Fruit fly (Drosophila melanogaster) whole organism, embryonic: ENCODE measurements around the gene CG34056.
A peak's percentile ranks its signal among the peaks of the same experiment; 100 is the strongest.

ENCODE experiments used
- ATbp ChIP-seq: fragments of 200-800 bp; sonication (Bioruptor generic); optimal IDR thresholded peaks from 2 replicates; lab custom pipeline; 2017; ENCODE audit warnings: missing biosample characterization, mild to moderate bottlenecking, missing genetic modification characterization, missing genetic modification reagents
- CG10979 ChIP-seq: fragments of 200-800 bp; sonication (Bioruptor generic); optimal IDR thresholded peaks from 2 replicates; lab custom pipeline; 2018; ENCODE audit warnings: missing biosample characterization, mild to moderate bottlenecking, missing genetic modification characterization, moderate library complexity
- CG11504 ChIP-seq: fragments of 200-800 bp; sonication (Bioruptor generic); optimal IDR thresholded peaks from 3 replicates; lab custom pipeline; 2019; ENCODE audit warnings: missing biosample characterization, mild to moderate bottlenecking, missing genetic modification characterization, moderate library complexity
- CG11695 ChIP-seq: fragments of 200-800 bp; sonication (Bioruptor generic); IDR thresholded peaks from 3 replicates; pipeline ENCODE4 v1.3.6; 2022; ENCODE audit warnings: missing biosample characterization, missing genetic modification characterization
- CG12391 ChIP-seq: fragments of 200-800 bp; sonication (Bioruptor generic); optimal IDR thresholded peaks from 3 replicates; lab custom pipeline; 2018; ENCODE audit warnings: missing biosample characterization, mild to moderate bottlenecking, missing genetic modification characterization, moderate library complexity
- CG12942 ChIP-seq: fragments of 200-800 bp; sonication (Bioruptor generic); optimal IDR thresholded peaks from 3 replicates; lab custom pipeline; 2016; ENCODE audit warnings: missing biosample characterization, missing genetic modification characterization
- CG13287 ChIP-seq: fragments of 200-800 bp; sonication (Bioruptor generic); IDR thresholded peaks from 2 replicates; pipeline ENCODE4 v1.3.6; 2022; ENCODE audit warnings: missing biosample characterization, missing genetic modification characterization; ENCODE audit not compliant: partially characterized antibody
- CG13775 ChIP-seq: fragments of 200-800 bp; sonication (Bioruptor generic); optimal IDR thresholded peaks from 3 replicates; lab custom pipeline; 2017; ENCODE audit warnings: missing biosample characterization, mild to moderate bottlenecking, missing genetic modification characterization
- CG13894 ChIP-seq: fragments of 200-800 bp; sonication (Bioruptor generic); optimal IDR thresholded peaks from 3 replicates; lab custom pipeline; 2018; ENCODE audit warnings: missing biosample characterization, mild to moderate bottlenecking, missing genetic modification characterization, moderate library complexity
- CG15073 ChIP-seq: fragments of 200-800 bp; sonication (Bioruptor generic); optimal IDR thresholded peaks from 2 replicates; lab custom pipeline; 2016; ENCODE audit warnings: missing biosample characterization, missing genetic modification characterization
- CG15696 ChIP-seq: fragments of 200-800 bp; sonication (Bioruptor generic); optimal IDR thresholded peaks from 2 replicates; lab custom pipeline; 2019; ENCODE audit warnings: missing biosample characterization, mild to moderate bottlenecking, missing genetic modification characterization, moderate library complexity
- CG16813 ChIP-seq: fragments of 200-800 bp; sonication (Bioruptor generic); IDR thresholded peaks from 3 replicates; pipeline ENCODE4 v1.3.6; 2022; ENCODE audit warnings: missing biosample characterization, missing genetic modification characterization; ENCODE audit not compliant: partially characterized antibody
- CG17385 ChIP-seq: fragments of 200-800 bp; sonication (Bioruptor generic); optimal IDR thresholded peaks from 3 replicates; lab custom pipeline; 2018; ENCODE audit warnings: missing biosample characterization, mild to moderate bottlenecking, missing genetic modification characterization
- CG1792 ChIP-seq: fragments of 200-800 bp; sonication (Bioruptor generic); optimal IDR thresholded peaks from 2 replicates; lab custom pipeline; 2016; ENCODE audit warnings: missing biosample characterization, missing genetic modification characterization
- CG2678 ChIP-seq: fragments of 200-800 bp; sonication (Bioruptor generic); optimal IDR thresholded peaks from 3 replicates; lab custom pipeline; 2019; ENCODE audit warnings: missing biosample characterization, mild to moderate bottlenecking, missing genetic modification characterization, moderate library complexity
- CG32767 ChIP-seq: fragments of 200-800 bp; sonication (Bioruptor generic); IDR thresholded peaks from 2 replicates; pipeline ENCODE4 v1.3.6; 2022; ENCODE audit warnings: missing biosample characterization, missing genetic modification characterization
- CG3407 ChIP-seq: fragments of 200-800 bp; sonication (Bioruptor generic); optimal IDR thresholded peaks from 2 replicates; lab custom pipeline; 2018; ENCODE audit warnings: missing biosample characterization, mild to moderate bottlenecking, missing genetic modification characterization
- CG4404 ChIP-seq: fragments of 200-800 bp; sonication (Bioruptor generic); IDR thresholded peaks from 2 replicates; pipeline ENCODE4 v1.3.6; 2022; ENCODE audit warnings: missing biosample characterization, missing genetic modification characterization
- CG5245 ChIP-seq: fragments of 200-800 bp; sonication (Bioruptor generic); optimal IDR thresholded peaks from 3 replicates; lab custom pipeline; 2016; ENCODE audit warnings: missing biosample characterization, missing genetic modification characterization
- CG7786 ChIP-seq: fragments of 200-800 bp; sonication (Bioruptor generic); optimal IDR thresholded peaks from 2 replicates; lab custom pipeline; 2016; ENCODE audit warnings: missing biosample characterization, missing genetic modification characterization
- CG7963 ChIP-seq: fragments of 200-800 bp; sonication (Bioruptor generic); IDR thresholded peaks from 3 replicates; pipeline ENCODE4 v1.3.6; 2022; ENCODE audit warnings: missing biosample characterization, missing genetic modification characterization; ENCODE audit not compliant: partially characterized antibody
- CG8359 ChIP-seq: fragments of 200-800 bp; sonication (Bioruptor generic); optimal IDR thresholded peaks from 2 replicates; lab custom pipeline; 2017; ENCODE audit warnings: missing biosample characterization, mild to moderate bottlenecking, missing genetic modification characterization, borderline replicate concordance
- Deaf1 ChIP-seq: fragments of 200-800 bp; optimal IDR thresholded peaks from 3 replicates; lab custom pipeline; 2019; ENCODE audit warnings: missing biosample characterization, mild to moderate bottlenecking, missing genetic modification characterization, moderate library complexity
- Dip2 ChIP-seq: fragments of 200-800 bp; sonication (Bioruptor generic); IDR thresholded peaks from 2 replicates; pipeline ENCODE4 v1.3.6; 2022; ENCODE audit warnings: missing biosample characterization, missing genetic modification characterization
- Doc2 ChIP-seq: fragments of 200-800 bp; sonication (Bioruptor generic); IDR thresholded peaks from 2 replicates; pipeline ENCODE4 v1.3.6; 2022; ENCODE audit warnings: missing biosample characterization, missing genetic modification characterization
- H15 ChIP-seq: fragments of 200-800 bp; sonication (Bioruptor generic); IDR thresholded peaks from 3 replicates; pipeline ENCODE4 v1.3.6; 2022; ENCODE audit warnings: missing biosample characterization, missing genetic modification characterization
- Kr ChIP-seq: fragments of 200-800 bp; sonication (Bioruptor generic); optimal IDR thresholded peaks from 2 replicates; lab custom pipeline; 2017; ENCODE audit warnings: missing biosample characterization, mild to moderate bottlenecking, missing genetic modification characterization
- Oli ChIP-seq: fragments of 200-800 bp; sonication (Bioruptor generic); optimal IDR thresholded peaks from 2 replicates; lab custom pipeline; 2018; ENCODE audit warnings: missing biosample characterization, mild to moderate bottlenecking, missing genetic modification characterization, moderate library complexity
- Ptx1 ChIP-seq: fragments of 200-800 bp; sonication (Bioruptor generic); IDR thresholded peaks from 2 replicates; pipeline ENCODE4 v1.3.6; 2022; ENCODE audit warnings: missing biosample characterization, missing genetic modification characterization
- Ssrp ChIP-seq: fragments of 200-800 bp; sonication (Bioruptor generic); optimal IDR thresholded peaks from 2 replicates; lab custom pipeline; 2018; ENCODE audit warnings: missing biosample characterization, mild to moderate bottlenecking, missing genetic modification characterization, moderate library complexity
- Xbp1 ChIP-seq: fragments of 200-800 bp; sonication (Bioruptor generic); optimal IDR thresholded peaks from 3 replicates; lab custom pipeline; 2016; ENCODE audit warnings: missing biosample characterization, mild to moderate bottlenecking, missing genetic modification characterization
- chm ChIP-seq: fragments of 200-800 bp; sonication (Bioruptor generic); IDR thresholded peaks from 2 replicates; pipeline ENCODE4 v1.3.6; 2022; ENCODE audit warnings: missing biosample characterization, missing genetic modification characterization
- dpn ChIP-seq, 2 experiments: fragments of 200-800 bp; sonication (Bioruptor generic); optimal IDR thresholded peaks; 3 replicates each; lab custom pipeline; 2016; ENCODE audit warnings: missing biosample characterization in 2 of 2, missing genetic modification characterization in 2 of 2
- fd96Cb ChIP-seq: fragments of 200-800 bp; sonication (Bioruptor generic); optimal IDR thresholded peaks from 2 replicates; lab custom pipeline; 2018; ENCODE audit warnings: missing biosample characterization, mild to moderate bottlenecking, missing genetic modification characterization, moderate library complexity
- hbn ChIP-seq: fragments of 200-800 bp; sonication (Bioruptor generic); IDR thresholded peaks from 2 replicates; pipeline ENCODE4 v1.3.6; 2022; ENCODE audit warnings: missing biosample characterization, missing genetic modification characterization; ENCODE audit not compliant: partially characterized antibody
- inv ChIP-seq: fragments of 200-800 bp; sonication (Bioruptor generic); IDR thresholded peaks from 2 replicates; pipeline ENCODE4 v1.3.6; 2022; ENCODE audit warnings: missing biosample characterization, missing genetic modification characterization; ENCODE audit not compliant: partially characterized antibody
- lola ChIP-seq, 3 experiments: fragments of >200 bp in 2 of 3; fragments of 200-800 bp in 1 of 3; sonication (Bioruptor generic) in 1 of 3; optimal IDR thresholded peaks; 2 replicates each; lab custom pipeline; 2017 to 2019; ENCODE audit warnings: missing biosample characterization in 3 of 3, missing genetic modification characterization in 3 of 3, mild to moderate bottlenecking in 1 of 3, moderate library complexity in 1 of 3
- mld ChIP-seq: fragments of 200-800 bp; sonication (Bioruptor generic); IDR thresholded peaks from 3 replicates; pipeline ENCODE4 v1.3.6; 2022; ENCODE audit warnings: missing biosample characterization, missing genetic modification characterization; ENCODE audit not compliant: partially characterized antibody
- pan ChIP-seq, 4 experiments: fragments of >200 bp in 3 of 4; fragments of 200-800 bp in 1 of 4; sonication (Bioruptor generic) in 1 of 4; optimal IDR thresholded peaks in 3 of 4; IDR thresholded peaks in 1 of 4; 2 replicates each; pipeline versions ENCODE4 v1.3.6 to Lab custom; 2017 to 2022; ENCODE audit warnings: missing biosample characterization in 2 of 4, missing genetic modification characterization in 2 of 4, mixed read lengths in 1 of 4
- phol ChIP-seq: fragments of 200-800 bp; sonication (Bioruptor generic); optimal IDR thresholded peaks from 3 replicates; lab custom pipeline; 2018; ENCODE audit warnings: missing biosample characterization, mild to moderate bottlenecking, missing genetic modification characterization, moderate library complexity
- pum ChIP-seq: fragments of 200-800 bp; sonication (Bioruptor generic); optimal IDR thresholded peaks from 2 replicates; lab custom pipeline; 2016; ENCODE audit warnings: missing biosample characterization, missing genetic modification characterization
- ro ChIP-seq: fragments of 200-800 bp; sonication (Bioruptor generic); IDR thresholded peaks from 2 replicates; pipeline ENCODE4 v1.3.6; 2022; ENCODE audit warnings: missing biosample characterization, missing genetic modification characterization
- sr ChIP-seq: fragments of 200-800 bp; sonication (Bioruptor generic); IDR thresholded peaks from 3 replicates; pipeline ENCODE4 v1.3.6; 2022; ENCODE audit warnings: missing biosample characterization, missing genetic modification characterization
- sug ChIP-seq: fragments of 200-800 bp; optimal IDR thresholded peaks from 2 replicates; lab custom pipeline; 2019; ENCODE audit warnings: missing biosample characterization, mild to moderate bottlenecking, missing genetic modification characterization, moderate library complexity
- tap ChIP-seq: fragments of 200-800 bp; optimal IDR thresholded peaks from 3 replicates; lab custom pipeline; 2019; ENCODE audit warnings: missing biosample characterization, mild to moderate bottlenecking, missing genetic modification characterization, moderate library complexity
- wek ChIP-seq: fragments of 200-800 bp; sonication (Bioruptor generic); optimal IDR thresholded peaks from 3 replicates; lab custom pipeline; 2018; ENCODE audit warnings: missing biosample characterization, mild to moderate bottlenecking, missing genetic modification characterization, moderate library complexity
- zen2 ChIP-seq: fragments of 200-800 bp; sonication (Bioruptor generic); IDR thresholded peaks from 3 replicates; pipeline ENCODE4 v1.3.6; 2022; ENCODE audit warnings: missing biosample characterization, missing genetic modification characterization; ENCODE audit not compliant: partially characterized antibody

The CG34056 gene

DNA sequence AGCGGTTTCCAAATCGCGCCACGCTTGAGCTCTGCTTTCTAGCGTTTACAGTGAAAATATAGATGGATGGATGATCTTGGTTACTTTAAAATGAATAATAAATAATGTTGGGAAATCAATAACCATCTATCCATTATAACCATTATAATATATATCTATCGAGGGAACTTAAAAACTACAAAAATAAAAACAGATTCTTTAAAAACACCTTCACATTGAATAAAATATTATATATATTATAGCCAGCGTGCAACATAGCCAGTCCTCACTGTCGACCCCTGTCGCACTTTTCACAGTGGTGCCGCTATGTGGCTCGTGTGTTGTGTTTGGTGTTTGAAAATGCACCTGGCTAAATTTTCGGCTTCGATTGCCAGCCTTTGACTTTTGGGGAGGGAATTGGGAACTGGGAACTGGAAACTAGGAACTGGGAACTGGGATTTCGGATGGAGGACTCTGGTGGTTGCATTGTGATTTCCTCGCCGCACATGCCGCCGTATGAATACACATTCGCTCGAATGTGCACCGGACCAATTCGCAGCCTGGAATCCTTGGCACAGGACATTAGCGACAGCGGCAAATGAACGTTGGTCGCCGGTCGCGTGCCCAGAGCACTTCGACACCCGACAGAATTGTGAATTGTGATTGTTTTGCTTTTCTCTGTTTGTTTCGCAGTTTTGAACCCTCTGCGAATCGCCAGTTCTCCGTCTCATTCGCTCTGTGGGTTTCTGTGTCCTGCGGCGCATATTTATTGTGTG, 9.4 kb downstream of the CG34056 start (continued):
- TF ChIP-seq sug (tag; lab: Kevin White, UChicago) (no peak), ro (GFP tag; lab: Robert Waterston, UW) (no peak), Kr (GFP tag; lab: Kevin White, UChicago) (no peak), pum (GFP tag; lab: Kevin White, UChicago) (no peak), dpn (GFP tag; optimal IDR thresholded peaks at IDR 0.05; lab: Kevin White, UChicago) (peak in 1 of 2 experiments; percentile 18), sr (no peak), CG16813 (GFP tag; lab: Robert Waterston, UW) (no peak), CG15696 (tag; lab: Kevin White, UChicago) (peak; percentile 65), hbn (GFP tag; lab: Robert Waterston, UW) (no peak), CG7786 (GFP tag; lab: Kevin White, UChicago) (no peak), Ssrp (tag; lab: Kevin White, UChicago) (peak; percentile 49), pan (optimal IDR thresholded peaks at IDR 0.05; lab: Kevin White, UChicago) (no peak), pan (GFP tag; optimal IDR thresholded peaks at IDR 0.05 in 1 of 2, IDR thresholded peaks at IDR 0.05 in 1 of 2) (peak in 1 of 2 experiments; percentile 13), Doc2 (GFP tag; lab: Robert Waterston, UW) (no peak), Xbp1 (GFP tag; lab: Kevin White, UChicago) (peak; percentile 7), CG13894 (tag; lab: Kevin White, UChicago) (no peak), Oli (tag; lab: Kevin White, UChicago) (peak; percentile 50), CG3407 (GFP tag; lab: Kevin White, UChicago) (peak; percentile 39), tap (tag; lab: Kevin White, UChicago) (peak; percentile 33), fd96Cb (tag; lab: Kevin White, UChicago) (peak; percentile 57), phol (tag; lab: Kevin White, UChicago) (peak; percentile 63), H15 (0 out of 3 replicates have a peak, but pooled peaks have one; percentile 29), CG7963 (no peak), Ptx1 (GFP tag; lab: Robert Waterston, UW) (peak; percentile 15; the same call in 1 of the 2 replicates), CG15073 (GFP tag; lab: Kevin White, UChicago) (no peak), inv (GFP tag; lab: Robert Waterston, UW) (no peak), Deaf1 (tag; lab: Kevin White, UChicago) (no peak), CG32767 (GFP tag; lab: Robert Waterston, UW) (0 out of 2 replicates have a peak, but pooled peaks have one; percentile 19), CG8359 (GFP tag; lab: Kevin White, UChicago) (peak; percentile 33), CG4404 (GFP tag; lab: Robert Waterston, UW) (peak; percentile 22; the same call in 1 of the 2 replicates), CG12942 (GFP tag; lab: Kevin White, UChicago) (no peak), zen2 (GFP tag; lab: Robert Waterston, UW) (no peak), CG12391 (peak; percentile 54), mld (GFP tag; lab: Robert Waterston, UW) (no peak), CG5245 (no peak), Dip2 (GFP tag; lab: Robert Waterston, UW) (no peak), CG13775 (GFP tag; lab: Kevin White, UChicago) (peak; percentile 46), CG13287 (GFP tag; lab: Robert Waterston, UW) (no peak), chm (GFP tag; lab: Robert Waterston, UW) (peak; percentile 13; the same call in 1 of the 2 replicates), CG17385 (GFP tag; lab: Kevin White, UChicago) (no peak), lola (GFP tag; optimal IDR thresholded peaks at IDR 0.05; lab: Kevin White, UChicago) (peak in 1 of 3 experiments; percentile 72), CG11504 (tag; lab: Kevin White, UChicago) (peak; percentile 65), wek (GFP tag; lab: Kevin White, UChicago) (no peak), CG2678 (peak; percentile 58), CG10979 (tag; lab: Kevin White, UChicago) (peak; percentile 72), CG11695 (GFP tag; lab: Robert Waterston, UW) (0 out of 3 replicates have a peak, but pooled peaks have one; percentile 40), CG1792 (GFP tag; lab: Kevin White, UChicago) (no peak), ATbp (peak; percentile 48)
